Fruit fly (Drosophila melanogaster): ENCODE data around the gene Rpn3.

Gene Rpn3

dm6 chr2L:19034213-19034929 is 17.2 kb upstream of the Rpn3 start, which contains the start of the genes mib2 and CG31800 (continued):
- TF ChIP-seq prd (optimal IDR thresholded peaks at IDR 0.05) (no peak), prd (GFP tag; IDR thresholded peaks at IDR 0.05) (no peak), Dll (GFP tag; IDR thresholded peaks at IDR 0.05; ENCODE audit: partially characterized antibody) (peak; percentile 83), gsb-n (tag; optimal IDR thresholded peaks at IDR 0.05) (no peak), CG4360 (GFP tag; IDR thresholded peaks at IDR 0.05) (no peak), CG17186 (GFP tag; optimal IDR thresholded peaks at IDR 0.05) (no peak), CG7556 (GFP tag; optimal IDR thresholded peaks at IDR 0.05) (no peak), Stat92E (GFP tag; optimal IDR thresholded peaks at IDR 0.05) (no peak), otp (GFP tag; IDR thresholded peaks at IDR 0.05) (no peak), CG6813 (GFP tag; optimal IDR thresholded peaks at IDR 0.05) (no peak), Dref (GFP tag; IDR thresholded peaks at IDR 0.05) (peak; percentile 86), shn (GFP tag; optimal IDR thresholded peaks at IDR 0.05) (no peak), NK7.1 (GFP tag; optimal IDR thresholded peaks at IDR 0.05) (no peak), CG13624 (GFP tag; optimal IDR thresholded peaks at IDR 0.05) (no peak), CG6272 (GFP tag; IDR thresholded peaks at IDR 0.05) (no peak), ato (GFP tag; IDR thresholded peaks at IDR 0.05; ENCODE audit: partially characterized antibody) (peak; percentile 52; the same call in 1 of the 2 replicates), CG11504 (tag; optimal IDR thresholded peaks at IDR 0.05) (peak; percentile 23), CG6175 (GFP tag; IDR thresholded peaks at IDR 0.05) (no peak), H15 (GFP tag; IDR thresholded peaks at IDR 0.05) (no peak), Atf3 (GFP tag; optimal IDR thresholded peaks at IDR 0.05) (no peak), al (GFP tag; IDR thresholded peaks at IDR 0.05) (no peak), fd102C (GFP tag; optimal IDR thresholded peaks at IDR 0.05) (no peak), slbo (GFP tag; IDR thresholded peaks at IDR 0.05) (peak; percentile 20; the same call in 1 of the 2 replicates), Scr (GFP tag; IDR thresholded peaks at IDR 0.05; ENCODE audit: partially characterized antibody) (peak; percentile 85), Awh (GFP tag; IDR thresholded peaks at IDR 0.05) (no peak), stc (GFP tag; IDR thresholded peaks at IDR 0.05) (no peak), fd96Cb (tag; optimal IDR thresholded peaks at IDR 0.05) (no peak), Opbp (GFP tag; IDR thresholded peaks at IDR 0.05; ENCODE audit: partially characterized antibody) (peak; percentile 86; the same call in 2 of the 3 replicates), CG8089 (GFP tag; optimal IDR thresholded peaks at IDR 0.05) (no peak), pfk (GFP tag; optimal IDR thresholded peaks at IDR 0.05) (no peak), rib (GFP tag; IDR thresholded peaks at IDR 0.05) (no peak), CG3995 (GFP tag; optimal IDR thresholded peaks at IDR 0.05) (peak; percentile 48), lola (GFP tag; optimal IDR thresholded peaks at IDR 0.05) (no peak), Adf1 (GFP tag; IDR thresholded peaks at IDR 0.05) (no peak), gem (tag; optimal IDR thresholded peaks at IDR 0.05) (no peak), CG10209 (GFP tag; optimal IDR thresholded peaks at IDR 0.05) (no peak), Mad (GFP tag; optimal IDR thresholded peaks at IDR 0.05) (no peak), Hmx (GFP tag; optimal IDR thresholded peaks at IDR 0.05) (no peak), Mes4 (GFP tag; optimal IDR thresholded peaks at IDR 0.05) (no peak), tll (GFP tag; optimal IDR thresholded peaks at IDR 0.05) (no peak), pita (GFP tag; optimal IDR thresholded peaks at IDR 0.05) (no peak), CG10366 (GFP tag; IDR thresholded peaks at IDR 0.05) (no peak), CG4617 (GFP tag; optimal IDR thresholded peaks at IDR 0.05; ENCODE audit: borderline replicate concordance) (peak; percentile 90), CG17912 (GFP tag; optimal IDR thresholded peaks at IDR 0.05) (no peak), B-H2 (GFP tag; optimal IDR thresholded peaks at IDR 0.05) (no peak), CG6683 (GFP tag; optimal IDR thresholded peaks at IDR 0.05) (no peak), CG9876 (GFP tag; optimal IDR thresholded peaks at IDR 0.05) (no peak), sug (tag; optimal IDR thresholded peaks at IDR 0.05) (peak; percentile 38), p53 (GFP tag; optimal IDR thresholded peaks at IDR 0.05) (no peak), luna (GFP tag; optimal IDR thresholded peaks at IDR 0.05) (no peak)
